Fruit fly (Drosophila melanogaster) whole organism, wandering third instar larva: ENCODE data around the gene CG6966.

Source experiments
- Dif ChIP-seq: fragments of 200-275, 200-300 bp; sonication (Bioruptor generic); optimal IDR thresholded peaks from 2 replicates; lab custom pipeline; 2018; ENCODE audit warnings: missing biosample characterization, missing genetic modification characterization; ENCODE audit not compliant: partially characterized antibody
- dl ChIP-seq, 2 experiments: fragments of 175-275, 200-275 bp in 1 of 2; fragments of 200-275 bp in 1 of 2; sonication (Bioruptor generic); optimal IDR thresholded peaks; lab custom pipeline; 2018; ENCODE audit warnings: mild to moderate bottlenecking in 2 of 2, missing biosample characterization in 2 of 2, missing genetic modification characterization in 2 of 2, moderate library complexity in 2 of 2; ENCODE audit not compliant: partially characterized antibody in 2 of 2, insufficient read depth in 1 of 2

dm6 chr3R:15087043-15087442 lies 8.4 kb downstream of the CG6966 start:
- TF ChIP-seq Dif (GFP tag; lab: Kevin White, UChicago) (no peak), dl (GFP tag; optimal IDR thresholded peaks at IDR 0.05; lab: Kevin White, UChicago; ENCODE audit: insufficient read depth in 1 of 2, partially characterized antibody in 2 of 2) (no peak)
